Worm (Caenorhabditis elegans): Measurements from ENCODE around the gene pals-40.
A peak's percentile ranks its signal among the peaks of the same experiment; 100 is the strongest.

The pals-40 gene

ce11 chrIII:1413890-1414613 is 36.2 kb upstream of the pals-40 start, which contains the start of gene Y82E9BR.14:
TSS of gene Y82E9BR.14 (minus strand) at chrIII:1414116.
- TF ChIP-seq akir-1 (GFP tag; optimal IDR thresholded peaks at IDR 0.05) (no peak), ets-4 (GFP tag; optimal IDR thresholded peaks at IDR 0.05) (no peak), hmg-1.2 (GFP tag; IDR thresholded peaks at IDR 0.05) (0 out of 2 replicates have a peak, but pooled peaks have one; percentile 9), mxl-1 (tag; optimal IDR thresholded peaks at IDR 0.05) (no peak), T26A5.8 (tag; optimal IDR thresholded peaks at IDR 0.05) (peak; percentile 10), nhr-80 (tag; optimal IDR thresholded peaks at IDR 0.05) (peak; percentile 53), madf-3 (GFP tag; IDR thresholded peaks at IDR 0.05) (peak; percentile 85), atf-7 (tag; optimal IDR thresholded peaks at IDR 0.05) (peak; percentile 74), tbp1 (GFP tag; optimal IDR thresholded peaks at IDR 0.05) (no peak), hsf-1 (GFP tag; IDR thresholded peaks at IDR 0.05) (peak; percentile 42), nfyb-1 (GFP tag; IDR thresholded peaks at IDR 0.05) (no peak)

- TF ChIP-seq efl-1 (GFP tag; optimal IDR thresholded peaks at IDR 0.05), result peak; percentile 23
- no peak for TF ChIP-seq pha-4 (tag; optimal IDR thresholded peaks at IDR 0.05)
- TF ChIP-seq gei-17 (GFP tag; optimal IDR thresholded peaks at IDR 0.05), result no peak
- no peak for TF ChIP-seq mel-28 (tag; optimal IDR thresholded peaks at IDR 0.05; ENCODE audit: borderline replicate concordance)
- no peak for TF ChIP-seq tbx-9 (tag; optimal IDR thresholded peaks at IDR 0.05; ENCODE audit: borderline replicate concordance)
- peak; percentile 97 for TF ChIP-seq madf-3 (GFP tag; IDR thresholded peaks at IDR 0.05)
- peak; percentile 41 for TF ChIP-seq lsl-1 (GFP tag; optimal IDR thresholded peaks at IDR 0.05)
- no peak for TF ChIP-seq ceh-27 (GFP tag; optimal IDR thresholded peaks at IDR 0.05)
- TF ChIP-seq ama-1 (optimal IDR thresholded peaks at IDR 0.05), result no peak
- no peak for TF ChIP-seq ama-1 (GFP tag; optimal IDR thresholded peaks at IDR 0.05)
- no peak for TF ChIP-seq cebp-2 (GFP tag; IDR thresholded peaks at IDR 0.05)
- TF ChIP-seq sptf-2 (GFP tag; optimal IDR thresholded peaks at IDR 0.05), result no peak
- TF ChIP-seq hlh-12 (tag; optimal IDR thresholded peaks at IDR 0.05), result no peak
- TF ChIP-seq K11D2.4 (GFP tag; IDR thresholded peaks at IDR 0.05), result no peak
- TF ChIP-seq Y56A3A.18 (GFP tag; IDR thresholded peaks at IDR 0.05), result no peak
- no peak for TF ChIP-seq ZK185.1 (tag; optimal IDR thresholded peaks at IDR 0.05; ENCODE audit: poor library complexity, severe bottlenecking)
- no peak for TF ChIP-seq ceh-100 (GFP tag; IDR thresholded peaks at IDR 0.05)
- TF ChIP-seq attf-3 (GFP tag; conservative IDR thresholded peaks at IDR 0.05), result no peak
- TF ChIP-seq F22D6.2 (tag; optimal IDR thresholded peaks at IDR 0.05), result no peak
- no peak for TF ChIP-seq sdz-38 (tag; optimal IDR thresholded peaks at IDR 0.05)
- TF ChIP-seq F10E7.11 (tag; optimal IDR thresholded peaks at IDR 0.05), result no peak
- peak; percentile 9 for TF ChIP-seq snpc-1.3 (tag; optimal IDR thresholded peaks at IDR 0.05; ENCODE audit: insufficient read depth)
- no peak for TF ChIP-seq F49E8.2 (tag; optimal IDR thresholded peaks at IDR 0.05; ENCODE audit: insufficient read depth)
- TF ChIP-seq F57A8.1 (GFP tag; optimal IDR thresholded peaks at IDR 0.05), result no peak
- TF ChIP-seq lin-26 (GFP tag; IDR thresholded peaks at IDR 0.05), result no peak
- no peak for TF ChIP-seq F23B12.7 (tag; optimal IDR thresholded peaks at IDR 0.05; ENCODE audit: insufficient read depth)
- no peak for TF ChIP-seq bed-2 (GFP tag; IDR thresholded peaks at IDR 0.05)
- TF ChIP-seq lir-1 (GFP tag; conservative IDR thresholded peaks at IDR 0.05), result no peak
- TF ChIP-seq lin-54 (GFP tag; optimal IDR thresholded peaks at IDR 0.05), result peak; percentile 27
- TF ChIP-seq mcd-1 (GFP tag; IDR thresholded peaks at IDR 0.05), result peak; percentile 63
- peak; percentile 9; the same call in 1 of the 2 replicates for TF ChIP-seq madf-6 (GFP tag; IDR thresholded peaks at IDR 0.05)
- TF ChIP-seq pbrm-1 (GFP tag; IDR thresholded peaks at IDR 0.05), result no peak
- TF ChIP-seq lag-1 (GFP tag; IDR thresholded peaks at IDR 0.05), result no peak
- no peak for TF ChIP-seq ztf-26 (tag; optimal IDR thresholded peaks at IDR 0.05)
- TF ChIP-seq Y53G8AR.9 (GFP tag; conservative IDR thresholded peaks at IDR 0.05), result no peak
- TF ChIP-seq unc-130 (GFP tag; optimal IDR thresholded peaks at IDR 0.05), result no peak
These were observed 35.5 kb upstream of the pals-40 start for ce11 chrIII:1413125-1413837.

Data from whole organism, young adult.